Worm (Caenorhabditis elegans) whole organism, L1 larva: Measurements from ENCODE around the gene Y62H9A.3.

Experiments
- C04F5.9 ChIP-seq: sonication (generic microtip); optimal IDR thresholded peaks from 2 replicates; lab custom pipeline; 2016; ENCODE audit warnings: missing genetic modification characterization, missing compliant biosample characterization
- ama-1 ChIP-seq: fragments of 150-350 bp; optimal IDR thresholded peaks from 2 replicates; lab custom pipeline; 2014
- ceh-63 ChIP-seq: fragments of 200-800 bp; sonication (Bioruptor generic); optimal IDR thresholded peaks from 2 replicates; lab custom pipeline; 2018; ENCODE audit warnings: mild to moderate bottlenecking, missing genetic modification characterization, missing compliant biosample characterization
- ceh-82 ChIP-seq, 3 experiments: fragments of 150-350 bp in 1 of 3; sonication (generic microtip) in 2 of 3; optimal IDR thresholded peaks; 2 replicates each; lab custom pipeline; 2014 to 2017; ENCODE audit warnings: missing biosample characterization in 3 of 3, missing genetic modification characterization in 3 of 3
- efl-1 ChIP-seq, 4 experiments: fragments of 150-350 bp; optimal IDR thresholded peaks in 3 of 4; peaks in 1 of 4; 1 replicate in 1 of 4; 2 replicates in 3 of 4; lab custom pipeline; 2014; ENCODE audit warnings: missing biosample characterization in 2 of 4, missing genetic modification characterization in 2 of 4, missing genetic modification reagents in 2 of 4
- elt-2 ChIP-seq: sonication (generic microtip); optimal IDR thresholded peaks from 2 replicates; lab custom pipeline; 2016; ENCODE audit warnings: missing genetic modification characterization, mild to moderate bottlenecking, inconsistent platforms, missing compliant biosample characterization, missing genetic modification reagents
- fkh-4 ChIP-seq: sonication (generic microtip); optimal IDR thresholded peaks from 2 replicates; lab custom pipeline; 2016; ENCODE audit warnings: missing compliant biosample characterization, missing genetic modification characterization, borderline replicate concordance
- fos-1 ChIP-seq: fragments of 150-350 bp; optimal IDR thresholded peaks from 2 replicates; lab custom pipeline; 2014; ENCODE audit warnings: missing biosample characterization, missing genetic modification characterization
- grh-1 ChIP-seq: fragments of 200-800 bp; sonication (Bioruptor generic); IDR thresholded peaks from 2 replicates; pipeline ENCODE4 v1.3.6; 2022; ENCODE audit warnings: missing genetic modification reagents, missing genetic modification characterization, missing compliant biosample characterization
- hlh-4 ChIP-seq: sonication (generic microtip); optimal IDR thresholded peaks from 2 replicates; lab custom pipeline; 2016; ENCODE audit warnings: mild to moderate bottlenecking, missing genetic modification characterization, missing compliant biosample characterization
- lin-13 ChIP-seq: fragments of 150-350 bp; optimal IDR thresholded peaks from 2 replicates; lab custom pipeline; 2014; ENCODE audit warnings: missing biosample characterization, missing genetic modification reagents, missing genetic modification characterization
- lin-35 ChIP-seq, 2 experiments: fragments of 150-350 bp; optimal IDR thresholded peaks; 2 replicates each; lab custom pipeline; 2014; ENCODE audit warnings: missing biosample characterization in 2 of 2, missing genetic modification characterization in 2 of 2, missing genetic modification reagents in 2 of 2
- lsy-2 ChIP-seq, 2 experiments: fragments of 150-350 bp; optimal IDR thresholded peaks; 2 replicates each; lab custom pipeline; 2014; ENCODE audit warnings: missing biosample characterization in 2 of 2, missing genetic modification characterization in 2 of 2
- mab-9 ChIP-seq: fragments of 200-800 bp; sonication (Bioruptor generic); IDR thresholded peaks from 2 replicates; pipeline ENCODE4 v1.3.6; 2022; ENCODE audit warnings: missing genetic modification reagents, missing genetic modification characterization, missing compliant biosample characterization
- mef-2 ChIP-seq: fragments of 150-350 bp; optimal IDR thresholded peaks from 2 replicates; lab custom pipeline; 2014; ENCODE audit warnings: missing biosample characterization, missing genetic modification characterization
- nhr-19 ChIP-seq: fragments of 200-800 bp; sonication (Bioruptor generic); conservative IDR thresholded peaks from 2 replicates; pipeline ENCODE4 v1.3.6; 2022; ENCODE audit warnings: missing genetic modification characterization, missing compliant biosample characterization
- nhr-47 ChIP-seq: sonication (generic microtip); optimal IDR thresholded peaks from 2 replicates; lab custom pipeline; 2016; ENCODE audit warnings: mild to moderate bottlenecking, missing genetic modification characterization, moderate library complexity, missing compliant biosample characterization
- nhr-77 ChIP-seq: fragments of 150-350 bp; optimal IDR thresholded peaks from 2 replicates; lab custom pipeline; 2014; ENCODE audit warnings: missing biosample characterization, missing genetic modification characterization
- nhr-84 ChIP-seq: sonication (generic microtip); optimal IDR thresholded peaks from 2 replicates; lab custom pipeline; 2017; ENCODE audit warnings: missing biosample characterization, missing genetic modification characterization
- pag-3 ChIP-seq: sonication (generic microtip); optimal IDR thresholded peaks from 2 replicates; lab custom pipeline; 2017; ENCODE audit warnings: missing genetic modification characterization, mild to moderate bottlenecking, missing compliant biosample characterization, antibody characterized with exemption, borderline replicate concordance; ENCODE audit not compliant: insufficient read depth
- pqm-1 ChIP-seq: sonication (generic microtip); optimal IDR thresholded peaks from 3 replicates; lab custom pipeline; 2017; ENCODE audit warnings: missing biosample characterization, missing genetic modification characterization
- skn-1 ChIP-seq: fragments of 150-350 bp; optimal IDR thresholded peaks from 2 replicates; lab custom pipeline; 2014; ENCODE audit warnings: missing biosample characterization, missing genetic modification characterization
- snpc-4 ChIP-seq: fragments of 150-350 bp; optimal IDR thresholded peaks from 2 replicates; lab custom pipeline; 2014; ENCODE audit warnings: missing biosample characterization, missing genetic modification characterization
- tlp-1 ChIP-seq: fragments of 150-350 bp; optimal IDR thresholded peaks from 2 replicates; lab custom pipeline; 2014; ENCODE audit warnings: missing biosample characterization, missing genetic modification characterization
- vab-15 ChIP-seq: sonication (generic microtip); optimal IDR thresholded peaks from 2 replicates; lab custom pipeline; 2017; ENCODE audit warnings: missing genotype, mild to moderate bottlenecking, missing genetic modification characterization, missing compliant biosample characterization
- zag-1 ChIP-seq: fragments of 150-350 bp; optimal IDR thresholded peaks from 2 replicates; lab custom pipeline; 2014; ENCODE audit warnings: missing biosample characterization, missing genetic modification characterization

Y62H9A.3 gene

ce11 chrX:11848618-11849017 is 31.2 kb downstream of the Y62H9A.3 start, which contains the start of gene F54F7.9 (continued):
- TF ChIP-seq ceh-82 (tag; optimal IDR thresholded peaks at IDR 0.05; lab: Kevin White, UChicago) (no peak), nhr-47 (no peak)

- TF ChIP-seq pqm-1 (tag; lab: Kevin White, UChicago) = no peak
- TF ChIP-seq mab-9 (GFP tag; lab: Robert Waterston, UW) = no peak
- TF ChIP-seq hlh-4 (tag; lab: Kevin White, UChicago) = no peak
- TF ChIP-seq lin-13 (GFP tag; lab: Kevin White, UChicago) = no peak
- no peak for TF ChIP-seq efl-1 (optimal IDR thresholded peaks at IDR 0.05; lab: Kevin White, UChicago)
- TF ChIP-seq efl-1 (GFP tag; optimal IDR thresholded peaks at IDR 0.05 in 1 of 2; lab: Kevin White, UChicago) = no peak
- no peak for TF ChIP-seq pag-3 (tag; lab: Kevin White, UChicago)
- TF ChIP-seq tlp-1 (tag; lab: Kevin White, UChicago) = no peak
- TF ChIP-seq snpc-4 (tag; lab: Kevin White, UChicago) = no peak
- TF ChIP-seq, all 84 proteins: peak for 0
Observed at ce11 chrX:11843363-11843762, 36.4 kb downstream of the Y62H9A.3 start, which contains the start of gene F54F7.2. Gene F54F7.2, plus strand, starts transcription at chrX:11843663.

ce11 chrX:11837378-11837777 is 42.4 kb downstream of the Y62H9A.3 start, which contains the start of gene taf-7.1:
Gene taf-7.1, minus strand, starts transcription at chrX:11837478.
- no peak for TF ChIP-seq tlp-1 (tag; lab: Kevin White, UChicago)
- no peak for TF ChIP-seq nhr-84 (tag; lab: Kevin White, UChicago)
- TF ChIP-seq zag-1 (tag; lab: Kevin White, UChicago) = no peak
- no peak for TF ChIP-seq fos-1 (tag; lab: Kevin White, UChicago)
- no peak for TF ChIP-seq fkh-4
- TF ChIP-seq mef-2 (tag; lab: Kevin White, UChicago) = no peak
- TF ChIP-seq ceh-63 (GFP tag; lab: Kevin White, UChicago) = no peak
- no peak for TF ChIP-seq nhr-19 (GFP tag; lab: Robert Waterston, UW)
- no peak for TF ChIP-seq vab-15 (tag; lab: Kevin White, UChicago)
- no peak for TF ChIP-seq lin-35 (GFP tag; optimal IDR thresholded peaks at IDR 0.05; lab: Kevin White, UChicago)
- TF ChIP-seq lsy-2 (tag; optimal IDR thresholded peaks at IDR 0.05; lab: Kevin White, UChicago) = no peak
- no peak for TF ChIP-seq nhr-77 (tag; lab: Kevin White, UChicago)
- no peak for TF ChIP-seq elt-2 (tag; lab: Kevin White, UChicago)
- TF ChIP-seq nhr-47 = no peak
- TF ChIP-seq C04F5.9 (tag; lab: Kevin White, UChicago) = no peak
- no peak for TF ChIP-seq grh-1 (GFP tag; lab: Robert Waterston, UW)
- TF ChIP-seq ama-1 (lab: Kevin White, UChicago) = no peak
- TF ChIP-seq skn-1 = no peak
- TF ChIP-seq mab-9 (GFP tag; lab: Robert Waterston, UW) = no peak
